Fruit fly (Drosophila melanogaster) whole organism, embryonic: Measurements from ENCODE around the gene mRpL46.

Source experiments
- Blimp-1 ChIP-seq: fragments of 200-800 bp; sonication (Bioruptor generic); optimal IDR thresholded peaks from 3 replicates; lab custom pipeline; 2018; ENCODE audit warnings: missing biosample characterization, missing genetic modification characterization, mild to moderate bottlenecking, moderate library complexity, missing genetic modification reagents
- CG13424 ChIP-seq: fragments of 200-800 bp; sonication (Bioruptor generic); optimal IDR thresholded peaks from 2 replicates; lab custom pipeline; 2019; ENCODE audit warnings: missing biosample characterization, mild to moderate bottlenecking, missing genetic modification characterization, moderate library complexity
- CG13894 ChIP-seq: fragments of 200-800 bp; sonication (Bioruptor generic); optimal IDR thresholded peaks from 3 replicates; lab custom pipeline; 2018; ENCODE audit warnings: missing biosample characterization, mild to moderate bottlenecking, missing genetic modification characterization, moderate library complexity
- CG1603 ChIP-seq: fragments of 200-800 bp; sonication (Bioruptor generic); optimal IDR thresholded peaks from 2 replicates; lab custom pipeline; 2019; ENCODE audit warnings: missing biosample characterization, mild to moderate bottlenecking, missing genetic modification characterization, moderate library complexity
- CG1792 ChIP-seq: fragments of 200-800 bp; sonication (Bioruptor generic); optimal IDR thresholded peaks from 2 replicates; lab custom pipeline; 2016; ENCODE audit warnings: missing biosample characterization, missing genetic modification characterization
- CG18262 ChIP-seq: fragments of 200-800 bp; optimal IDR thresholded peaks from 3 replicates; lab custom pipeline; 2019; ENCODE audit warnings: missing biosample characterization, mild to moderate bottlenecking, missing genetic modification characterization, moderate library complexity
- CG2199 ChIP-seq: fragments of 200-800 bp; sonication (Bioruptor generic); IDR thresholded peaks from 3 replicates; pipeline ENCODE4 v1.3.6; 2022; ENCODE audit warnings: missing biosample characterization, missing genetic modification characterization
- CG34224 ChIP-seq: fragments of 200-800 bp; sonication (Bioruptor generic); IDR thresholded peaks from 3 replicates; pipeline ENCODE4 v1.3.6; 2022; ENCODE audit warnings: missing biosample characterization, missing genetic modification characterization; ENCODE audit not compliant: partially characterized antibody
- CG3726 ChIP-seq: fragments of 200-800 bp; sonication (Bioruptor generic); IDR thresholded peaks from 3 replicates; pipeline ENCODE4, ENCODE4 v1.3.6; 2022; ENCODE audit warnings: missing biosample characterization, missing genetic modification characterization
- CG4360 ChIP-seq: fragments of 200-800 bp; sonication (Bioruptor generic); IDR thresholded peaks from 2 replicates; pipeline ENCODE4 v1.3.6; 2022; ENCODE audit warnings: missing biosample characterization, missing genetic modification characterization
- CG4707 ChIP-seq: fragments of 200-800 bp; sonication (Bioruptor generic); optimal IDR thresholded peaks from 2 replicates; lab custom pipeline; 2018; ENCODE audit warnings: missing biosample characterization, mild to moderate bottlenecking, missing genetic modification characterization, moderate library complexity
- CG5953 ChIP-seq: fragments of 200-800 bp; sonication (Bioruptor generic); IDR thresholded peaks from 2 replicates; pipeline ENCODE4 v1.3.6; 2022; ENCODE audit warnings: missing biosample characterization, missing genetic modification characterization
- CG6683 ChIP-seq: fragments of 200-800 bp; sonication (Bioruptor generic); optimal IDR thresholded peaks from 2 replicates; lab custom pipeline; 2017; ENCODE audit warnings: missing biosample characterization, mild to moderate bottlenecking, missing genetic modification characterization, missing genetic modification reagents
- CG6813 ChIP-seq: fragments of 200-800 bp; sonication (Bioruptor generic); optimal IDR thresholded peaks from 2 replicates; lab custom pipeline; 2017; ENCODE audit warnings: missing biosample characterization, missing genetic modification characterization, mild to moderate bottlenecking, moderate library complexity, missing genetic modification reagents
- CG7372 ChIP-seq: fragments of 200-800 bp; sonication (Bioruptor generic); IDR thresholded peaks from 2 replicates; pipeline ENCODE4 v1.3.6; 2022; ENCODE audit warnings: missing biosample characterization, missing genetic modification characterization
- CG8089 ChIP-seq: fragments of 200-800 bp; sonication (Bioruptor generic); optimal IDR thresholded peaks from 3 replicates; lab custom pipeline; 2016; ENCODE audit warnings: missing biosample characterization, missing genetic modification characterization
- CG8388 ChIP-seq: fragments of 200-800 bp; sonication (Bioruptor generic); optimal IDR thresholded peaks from 2 replicates; lab custom pipeline; 2019; ENCODE audit warnings: missing biosample characterization, mild to moderate bottlenecking, missing genetic modification characterization, moderate library complexity
- Fer1 ChIP-seq: fragments of 200-800 bp; sonication (Bioruptor generic); optimal IDR thresholded peaks from 2 replicates; lab custom pipeline; 2017; ENCODE audit warnings: missing biosample characterization, mild to moderate bottlenecking, missing genetic modification characterization
- HmgD ChIP-seq: fragments of 200-800 bp; sonication (Bioruptor generic); optimal IDR thresholded peaks from 3 replicates; lab custom pipeline; 2016; ENCODE audit warnings: missing biosample characterization, missing genetic modification characterization
- Hr3 ChIP-seq: fragments of 200-800 bp; sonication (Bioruptor generic); optimal IDR thresholded peaks from 3 replicates; lab custom pipeline; 2016; ENCODE audit warnings: missing biosample characterization, missing genetic modification characterization
- Med ChIP-seq: fragments of 200-800 bp; sonication (Bioruptor generic); peaks from one replicate; lab custom pipeline; 2016; ENCODE audit warnings: missing biosample characterization, missing genetic modification characterization, mild to moderate bottlenecking, inconsistent platforms, moderate library complexity
- Opbp ChIP-seq: fragments of 200-800 bp; sonication (Bioruptor generic); IDR thresholded peaks from 3 replicates; pipeline ENCODE4 v1.3.6; 2022; ENCODE audit warnings: missing biosample characterization, missing genetic modification characterization; ENCODE audit not compliant: partially characterized antibody
- Usf ChIP-seq: fragments of 200-800 bp; sonication (Bioruptor generic); optimal IDR thresholded peaks from 2 replicates; lab custom pipeline; 2017; ENCODE audit warnings: missing genotype, missing biosample characterization, missing genetic modification characterization
- aop ChIP-seq: fragments of 200-800 bp; sonication (Bioruptor generic); IDR thresholded peaks from 2 replicates; pipeline ENCODE4 v1.3.6; 2022; ENCODE audit warnings: missing biosample characterization, missing genetic modification characterization
- ap ChIP-seq: fragments of 200-800 bp; sonication (Bioruptor generic); IDR thresholded peaks from 2 replicates; pipeline ENCODE4 v1.3.6; 2022; ENCODE audit warnings: missing biosample characterization, missing genetic modification characterization
- ase ChIP-seq: fragments of 200-800 bp; sonication (Bioruptor generic); IDR thresholded peaks from 3 replicates; pipeline ENCODE4 v1.3.6; 2022; ENCODE audit warnings: missing biosample characterization, missing genetic modification characterization
- br ChIP-seq: fragments of >200 bp; optimal IDR thresholded peaks from 2 replicates; lab custom pipeline; 2017
- cato ChIP-seq: fragments of 200-800 bp; sonication (Bioruptor generic); optimal IDR thresholded peaks from 2 replicates; lab custom pipeline; 2016; ENCODE audit warnings: missing biosample characterization, missing genetic modification characterization, borderline replicate concordance
- cg ChIP-seq: fragments of 200-800 bp; sonication (Bioruptor generic); optimal IDR thresholded peaks from 3 replicates; lab custom pipeline; 2019; ENCODE audit warnings: missing biosample characterization, mild to moderate bottlenecking, missing genetic modification characterization, moderate library complexity
- chinmo ChIP-seq: fragments of 200-800 bp; sonication (Bioruptor generic); IDR thresholded peaks from 4 replicates; pipeline ENCODE4 v1.3.6; 2022; ENCODE audit warnings: missing biosample characterization, missing genetic modification characterization; ENCODE audit not compliant: partially characterized antibody
- dan ChIP-seq: fragments of 200-800 bp; sonication (Bioruptor generic); IDR thresholded peaks from 2 replicates; pipeline ENCODE4 v1.3.6; 2022; ENCODE audit warnings: missing biosample characterization, missing genetic modification characterization
- dysf ChIP-seq: fragments of 200-800 bp; sonication (Bioruptor generic); IDR thresholded peaks from 3 replicates; pipeline ENCODE4 v1.3.6; 2022; ENCODE audit warnings: missing biosample characterization, missing genetic modification characterization
- fd64A ChIP-seq: fragments of 200-800 bp; sonication (Bioruptor generic); optimal IDR thresholded peaks from 3 replicates; lab custom pipeline; 2018; ENCODE audit warnings: missing biosample characterization, mild to moderate bottlenecking, missing genetic modification characterization
- gcm ChIP-seq: fragments of 200-800 bp; sonication (Bioruptor generic); optimal IDR thresholded peaks from 2 replicates; lab custom pipeline; 2019; ENCODE audit warnings: missing biosample characterization, mild to moderate bottlenecking, missing genetic modification characterization, moderate library complexity
- gfzf ChIP-seq: fragments of 200-800 bp; sonication (Bioruptor generic); optimal IDR thresholded peaks from 2 replicates; lab custom pipeline; 2016; ENCODE audit warnings: missing biosample characterization, mild to moderate bottlenecking, missing genetic modification characterization, moderate library complexity
- hkb ChIP-seq, 2 experiments: fragments of 200-800 bp in 1 of 2; fragments of >200 bp in 1 of 2; sonication (Bioruptor generic) in 1 of 2; IDR thresholded peaks in 1 of 2; optimal IDR thresholded peaks in 1 of 2; 2 replicates each; pipeline versions ENCODE4 v1.3.6 to Lab custom; 2017 to 2022; ENCODE audit warnings: missing biosample characterization in 1 of 2, missing genetic modification characterization in 1 of 2
- odd ChIP-seq: fragments of 200-800 bp; sonication (Bioruptor generic); optimal IDR thresholded peaks from 2 replicates; lab custom pipeline; 2017; ENCODE audit warnings: missing biosample characterization, mild to moderate bottlenecking, missing genetic modification characterization
- pita ChIP-seq: fragments of 200-800 bp; sonication (Bioruptor generic); optimal IDR thresholded peaks from 2 replicates; lab custom pipeline; 2017; ENCODE audit warnings: missing biosample characterization, mild to moderate bottlenecking, missing genetic modification characterization
- pum ChIP-seq: fragments of 200-800 bp; sonication (Bioruptor generic); optimal IDR thresholded peaks from 2 replicates; lab custom pipeline; 2016; ENCODE audit warnings: missing biosample characterization, missing genetic modification characterization
- sd ChIP-seq: fragments of 200-800 bp; sonication (Bioruptor generic); optimal IDR thresholded peaks from 3 replicates; lab custom pipeline; 2018; ENCODE audit warnings: missing biosample characterization, mild to moderate bottlenecking, missing genetic modification characterization, moderate library complexity
- sim ChIP-seq: fragments of 200-800 bp; sonication (Bioruptor generic); IDR thresholded peaks from 2 replicates; pipeline ENCODE4 v1.3.6; 2022; ENCODE audit warnings: missing biosample characterization, missing genetic modification characterization
- ssp ChIP-seq: fragments of 200-800 bp; sonication (Bioruptor generic); IDR thresholded peaks from 2 replicates; pipeline ENCODE4 v1.3.6; 2022; ENCODE audit warnings: missing biosample characterization, missing genetic modification characterization
- twi ChIP-seq: fragments of 200-800 bp; optimal IDR thresholded peaks from 2 replicates; lab custom pipeline; 2019; ENCODE audit warnings: missing biosample characterization, mild to moderate bottlenecking, missing genetic modification characterization, moderate library complexity
- usp ChIP-seq: fragments of >200 bp; optimal IDR thresholded peaks from 2 replicates; lab custom pipeline; 2017; ENCODE audit warnings: missing biosample characterization, missing genetic modification characterization
- yki ChIP-seq: fragments of >200 bp; optimal IDR thresholded peaks from 3 replicates; lab custom pipeline; 2018
- z ChIP-seq: fragments of 200-800 bp; sonication (Bioruptor generic); IDR thresholded peaks from 3 replicates; pipeline ENCODE4 v1.3.6; 2022; ENCODE audit warnings: missing biosample characterization, missing genetic modification characterization
- zen2 ChIP-seq: fragments of 200-800 bp; sonication (Bioruptor generic); IDR thresholded peaks from 3 replicates; pipeline ENCODE4 v1.3.6; 2022; ENCODE audit warnings: missing biosample characterization, missing genetic modification characterization; ENCODE audit not compliant: partially characterized antibody

The mRpL46 gene

DNA sequence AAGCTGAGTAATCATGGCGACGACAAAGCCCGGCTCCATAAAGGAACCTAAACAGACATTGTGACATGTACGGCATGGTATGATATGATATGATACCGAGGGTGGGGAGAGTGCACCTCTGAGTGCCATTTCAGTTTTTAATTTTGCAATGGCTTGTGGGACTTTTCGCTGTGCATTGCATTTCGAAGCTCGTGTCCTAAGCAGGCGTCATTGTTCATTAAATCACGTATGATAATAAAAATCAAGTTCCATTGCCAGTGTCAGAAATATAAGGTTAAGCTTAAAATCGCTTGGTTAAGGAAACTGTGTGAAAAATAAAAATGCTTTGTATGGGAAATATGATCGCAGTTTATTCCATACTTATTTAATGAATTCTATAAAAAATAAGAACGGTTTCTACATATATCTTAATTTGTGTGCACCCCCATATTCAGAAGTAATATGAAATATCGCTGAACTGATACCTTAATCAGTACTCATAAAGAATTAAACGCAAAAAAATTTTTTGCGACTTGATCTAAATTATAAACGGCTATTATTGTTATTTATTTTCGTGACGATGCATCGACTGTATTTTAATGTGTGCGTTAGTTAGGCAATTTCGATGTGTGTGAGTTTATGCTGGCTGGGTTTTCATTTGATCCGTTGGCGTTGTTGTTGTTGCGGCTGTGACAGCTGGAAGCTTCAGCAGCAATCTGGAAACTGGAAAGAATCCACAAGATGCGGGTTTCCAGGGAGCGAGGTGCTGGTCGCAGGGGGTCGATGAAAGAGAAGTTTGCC lies 47.7 kb upstream of the mRpL46 start:
- TF ChIP-seq Opbp (GFP tag; lab: Robert Waterston, UW), result peak; percentile 16; the same call in 1 of the 3 replicates
- TF ChIP-seq CG34224 (GFP tag; lab: Robert Waterston, UW), result no peak
- TF ChIP-seq CG4707 (GFP tag; lab: Kevin White, UChicago), result no peak
- peak; percentile 69 for TF ChIP-seq CG4360
- TF ChIP-seq CG2199 (GFP tag; lab: Robert Waterston, UW), result 0 out of 3 replicates have a peak, but pooled peaks have one; percentile 20
- TF ChIP-seq gcm (GFP tag; lab: Kevin White, UChicago), result peak; percentile 96
- TF ChIP-seq, all 482 proteins: peak for 4

DNA sequence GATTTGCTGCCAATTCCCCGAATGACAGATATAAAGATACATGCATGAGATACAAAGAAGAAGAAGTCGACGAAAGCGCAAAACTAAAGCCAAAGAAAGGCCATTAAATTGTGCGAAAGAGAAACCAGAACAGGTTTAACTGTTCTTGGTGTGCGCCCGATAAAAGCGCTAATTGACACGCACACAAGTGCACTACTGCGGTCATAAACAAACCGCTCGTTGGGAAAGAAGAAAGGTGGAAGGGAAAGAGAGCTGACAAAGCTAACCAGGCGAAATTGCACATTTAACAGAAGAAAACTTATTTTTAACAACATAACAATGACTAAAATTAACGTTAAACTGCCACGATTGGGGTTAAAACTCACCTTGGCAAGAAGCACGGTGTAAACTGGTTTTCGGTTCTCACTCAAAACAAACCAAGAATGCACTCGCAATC lies 47.1 kb upstream of the mRpL46 start:
- TF ChIP-seq CG6813 (GFP tag; lab: Kevin White, UChicago) (no peak), pum (GFP tag; lab: Kevin White, UChicago) (no peak), hkb (optimal IDR thresholded peaks at IDR 0.05; lab: Kevin White, UChicago) (no peak), hkb (GFP tag; IDR thresholded peaks at IDR 0.05; lab: Robert Waterston, UW) (no peak), ssp (GFP tag; lab: Robert Waterston, UW) (no peak), CG3726 (GFP tag; lab: Robert Waterston, UW) (no peak), chinmo (peak; percentile 70; the same call in 1 of the 4 replicates), Blimp-1 (GFP tag; lab: Kevin White, UChicago) (peak; percentile 43), yki (lab: Kevin White, UChicago) (no peak), fd64A (GFP tag; lab: Kevin White, UChicago) (no peak), usp (GFP tag; lab: Kevin White, UChicago) (no peak), gcm (GFP tag; lab: Kevin White, UChicago) (peak; percentile 8), z (GFP tag; lab: Robert Waterston, UW) (peak; percentile 82), cato (GFP tag; lab: Kevin White, UChicago) (no peak), odd (GFP tag; lab: Kevin White, UChicago) (no peak), CG8388 (GFP tag; lab: Kevin White, UChicago) (no peak), Usf (GFP tag; lab: Kevin White, UChicago) (no peak), zen2 (no peak), CG5953 (GFP tag; lab: Robert Waterston, UW) (0 out of 2 replicates have a peak, but pooled peaks have one; percentile 12), CG4360 (peak; percentile 1; the same call in 1 of the 2 replicates), dysf (GFP tag; lab: Robert Waterston, UW) (no peak), br (no peak), CG7372 (GFP tag; lab: Robert Waterston, UW) (no peak), CG8089 (no peak), Med (GFP tag; lab: Kevin White, UChicago) (no peak), sd (tag; lab: Kevin White, UChicago) (peak; percentile 15), ase (GFP tag; lab: Robert Waterston, UW) (no peak), CG13894 (tag; lab: Kevin White, UChicago) (no peak), dan (no peak), twi (tag; lab: Kevin White, UChicago) (no peak), cg (GFP tag; lab: Kevin White, UChicago) (peak; percentile 48), gfzf (GFP tag; lab: Kevin White, UChicago) (no peak)

DNA sequence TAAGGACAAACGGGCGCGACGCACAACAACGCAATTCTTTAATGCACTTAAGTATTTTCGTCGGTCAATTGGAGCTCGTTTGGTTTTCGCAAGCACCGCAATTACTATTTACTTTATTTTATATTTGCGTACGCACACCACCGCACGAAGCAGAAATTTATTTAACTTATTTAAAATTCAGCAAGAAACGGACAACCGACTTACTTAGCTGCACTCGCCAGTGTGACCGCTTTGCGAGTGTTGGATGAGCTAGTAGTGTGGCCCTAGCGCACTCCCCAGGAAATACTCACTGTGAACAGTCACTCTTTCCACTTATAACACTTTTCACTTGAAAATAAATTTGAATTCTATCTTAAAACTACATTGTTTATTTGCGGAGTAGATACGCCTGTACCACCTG lies 46.4 kb upstream of the mRpL46 start, which contains the start of gene drpr:
TSS of gene drpr (minus strand) at position 235 of the 400 bp plus-strand sequence.
- TF ChIP-seq CG1603 (peak; percentile 79), Hr3 (GFP tag; lab: Kevin White, UChicago) (no peak), ap (GFP tag; lab: Robert Waterston, UW) (no peak), aop (GFP tag; lab: Robert Waterston, UW) (no peak), CG18262 (peak; percentile 42), sim (no peak), HmgD (GFP tag; lab: Kevin White, UChicago) (peak; percentile 9), pita (no peak), Fer1 (peak; percentile 57), CG8388 (GFP tag; lab: Kevin White, UChicago) (peak; percentile 18), CG1792 (no peak), CG13424 (tag; lab: Kevin White, UChicago) (no peak), CG6683 (GFP tag; lab: Kevin White, UChicago) (no peak), CG4707 (GFP tag; lab: Kevin White, UChicago) (peak; percentile 54)
